Worm (Caenorhabditis elegans) whole organism, young adult: ENCODE measurements around the gene H20J04.9.
A peak's percentile ranks its signal among the peaks of the same experiment; 100 is the strongest.

Experiments
- B0336.3 ChIP-seq: fragments of 200-800 bp; sonication (Bioruptor generic); IDR thresholded peaks from 2 replicates; pipeline ENCODE4 v1.3.6; 2022; ENCODE audit warnings: missing genetic modification characterization, missing compliant biosample characterization
- K11D2.4 ChIP-seq: fragments of 200-800 bp; sonication (Bioruptor generic); IDR thresholded peaks from 2 replicates; pipeline ENCODE4 v1.3.6; 2022; ENCODE audit warnings: missing genetic modification reagents, missing genetic modification characterization, missing compliant biosample characterization
- cebp-2 ChIP-seq: fragments of 200-800 bp; sonication (Bioruptor generic); IDR thresholded peaks from 2 replicates; pipeline ENCODE4 v1.3.6; 2022; ENCODE audit warnings: missing genetic modification characterization, missing compliant biosample characterization
- lin-26 ChIP-seq: fragments of 200-800 bp; sonication (Bioruptor generic); IDR thresholded peaks from 2 replicates; pipeline ENCODE4 v1.3.6; 2022; ENCODE audit warnings: missing genetic modification reagents, missing genetic modification characterization, missing compliant biosample characterization

The H20J04.9 gene

DNA sequence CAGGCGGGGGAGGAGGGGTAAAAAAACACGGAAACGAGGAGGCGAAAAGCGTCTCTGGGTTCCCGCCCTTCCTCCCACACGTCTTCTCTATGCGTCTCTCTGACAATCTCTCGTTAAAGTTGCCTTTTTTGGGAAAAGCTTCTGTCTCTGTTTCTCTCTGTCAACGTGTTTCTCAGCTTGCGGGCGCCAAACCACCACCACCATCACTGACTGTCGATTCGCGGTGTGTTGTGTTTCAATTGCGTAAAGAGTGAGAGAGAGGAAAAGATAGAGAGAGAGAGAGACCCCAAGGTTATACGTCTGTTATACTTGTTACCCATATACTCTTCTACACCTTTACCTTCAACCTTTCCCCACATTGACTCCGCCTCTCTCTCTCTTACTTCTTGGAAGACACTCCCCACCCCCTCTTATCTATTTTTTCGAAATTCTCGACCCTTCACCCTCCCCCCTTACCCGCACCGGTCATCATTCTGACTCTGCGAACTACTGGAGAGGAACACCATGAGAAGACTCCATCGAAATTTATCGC is 41.6 kb downstream of the H20J04.9 start, which contains the start of gene mlt-7:
Gene mlt-7 (plus strand): TSS at position 482 of the 532 bp plus-strand sequence.
- TF ChIP-seq cebp-2 (no peak), lin-26 (GFP tag; lab: Robert Waterston, UW) (0 out of 2 replicates have a peak, but pooled peaks have one; percentile 38)

DNA sequence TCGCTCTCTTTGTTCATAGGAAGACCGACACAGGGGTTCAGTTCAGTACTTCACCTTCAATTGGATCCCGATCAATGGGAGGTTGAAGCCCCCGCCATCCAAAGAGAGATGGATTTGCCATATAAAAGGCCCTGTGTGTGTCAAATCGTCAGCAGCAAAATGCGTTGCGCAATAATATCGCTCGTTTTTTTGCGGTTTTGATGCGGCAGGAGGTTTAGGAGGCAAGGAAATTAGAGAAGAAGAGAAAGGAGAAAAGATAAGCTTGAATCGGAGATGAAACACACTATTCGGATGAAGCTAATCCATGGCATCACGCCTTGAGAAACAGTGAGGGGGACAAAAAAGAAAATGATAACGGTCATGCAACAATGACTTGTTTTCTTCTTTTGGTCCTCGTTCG is 43.5 kb downstream of the H20J04.9 start:
- TF ChIP-seq K11D2.4 (no peak), B0336.3 (GFP tag; lab: Robert Waterston, UW) (no peak)
